Fruit fly (Drosophila melanogaster): ENCODE data around the gene CG18641.

dm6 chr2L:2371406-2372111 is 43.6 kb downstream of the CG18641 start, which contains the start of gene CG3597:
- no peak for TF ChIP-seq pan (optimal IDR thresholded peaks at IDR 0.05)
- TF ChIP-seq CG8478 (optimal IDR thresholded peaks at IDR 0.05): no peak
- TF ChIP-seq EcR (GFP tag; optimal IDR thresholded peaks at IDR 0.05): no peak
- no peak for TF ChIP-seq psq (optimal IDR thresholded peaks at IDR 0.05)
- TF ChIP-seq Dll (optimal IDR thresholded peaks at IDR 0.05): no peak
